Worm (Caenorhabditis elegans) whole organism, mixed stage, embryonic: ENCODE measurements around the gene dyf-13.

Experiments
- M03D4.4 ChIP-seq: sonication (generic microtip); optimal IDR thresholded peaks from 2 replicates; lab custom pipeline; 2017; ENCODE audit warnings: mild to moderate bottlenecking, missing genetic modification characterization, missing compliant biosample characterization
- bed-3 ChIP-seq: fragments of 200-800 bp; sonication (Bioruptor generic); optimal IDR thresholded peaks from 3 replicates; lab custom pipeline; 2018; ENCODE audit warnings: mild to moderate bottlenecking, missing genetic modification characterization, moderate library complexity, missing compliant biosample characterization
- blmp-1 ChIP-seq: fragments of 150-350 bp; optimal IDR thresholded peaks from 2 replicates; lab custom pipeline; 2014; ENCODE audit warnings: missing biosample characterization, missing genetic modification characterization
- ceh-39 ChIP-seq: fragments of 150-350 bp; optimal IDR thresholded peaks from 2 replicates; lab custom pipeline; 2014; ENCODE audit warnings: missing biosample characterization, missing genetic modification characterization
- ceh-43 ChIP-seq: fragments of 200-800 bp; sonication (Bioruptor generic); optimal IDR thresholded peaks from 2 replicates; lab custom pipeline; 2018; ENCODE audit warnings: mild to moderate bottlenecking, missing genetic modification characterization, moderate library complexity, missing compliant biosample characterization
- ceh-83 ChIP-seq: fragments of 200-800 bp; sonication (Bioruptor generic); optimal IDR thresholded peaks from 2 replicates; lab custom pipeline; 2018; ENCODE audit warnings: mild to moderate bottlenecking, missing genetic modification characterization, missing compliant biosample characterization
- ces-1 ChIP-seq: fragments of 150-350 bp; optimal IDR thresholded peaks from 2 replicates; lab custom pipeline; 2014; ENCODE audit warnings: missing biosample characterization, missing genetic modification reagents, missing genetic modification characterization
- cnd-1 ChIP-seq: fragments of 200-800 bp; sonication (Bioruptor generic); optimal IDR thresholded peaks from 2 replicates; lab custom pipeline; 2018; ENCODE audit warnings: mild to moderate bottlenecking, missing genetic modification characterization, missing compliant biosample characterization
- drap-1 ChIP-seq: fragments of 200-800 bp; sonication (Bioruptor generic); optimal IDR thresholded peaks from 3 replicates; lab custom pipeline; 2018; ENCODE audit warnings: mild to moderate bottlenecking, missing genetic modification characterization, missing compliant biosample characterization
- elt-1 ChIP-seq: sonication (generic microtip); optimal IDR thresholded peaks from 2 replicates; lab custom pipeline; 2017; ENCODE audit warnings: missing genetic modification characterization, mild to moderate bottlenecking, missing compliant biosample characterization, antibody characterized with exemption, moderate library complexity, borderline replicate concordance; ENCODE audit not compliant: insufficient read depth
- elt-3 ChIP-seq: fragments of 150-350 bp; optimal IDR thresholded peaks from 2 replicates; lab custom pipeline; 2014; ENCODE audit warnings: missing biosample characterization, missing genetic modification characterization
- flh-1 ChIP-seq: fragments of 200-800 bp; sonication (Bioruptor generic); optimal IDR thresholded peaks from 2 replicates; lab custom pipeline; 2018; ENCODE audit warnings: mild to moderate bottlenecking, missing genetic modification characterization, moderate library complexity, missing compliant biosample characterization
- ham-2 ChIP-seq: fragments of 200-800 bp; sonication (Bioruptor generic); optimal IDR thresholded peaks from 2 replicates; lab custom pipeline; 2018; ENCODE audit warnings: mild to moderate bottlenecking, missing genetic modification characterization, missing compliant biosample characterization
- hlh-1 ChIP-seq: fragments of 150-350 bp; optimal IDR thresholded peaks from 2 replicates; lab custom pipeline; 2014; ENCODE audit warnings: missing biosample characterization, missing genetic modification reagents, missing genetic modification characterization
- lin-13 ChIP-seq: fragments of 150-350 bp; optimal IDR thresholded peaks from 2 replicates; lab custom pipeline; 2014; ENCODE audit warnings: missing biosample characterization, missing genetic modification characterization
- lin-32 ChIP-seq: fragments of 200-800 bp; sonication (Bioruptor generic); optimal IDR thresholded peaks from 2 replicates; lab custom pipeline; 2018; ENCODE audit warnings: mild to moderate bottlenecking, missing genetic modification characterization, missing compliant biosample characterization
- lsy-2 ChIP-seq: fragments of 150-350 bp; optimal IDR thresholded peaks from 2 replicates; lab custom pipeline; 2014; ENCODE audit warnings: missing biosample characterization, missing genetic modification characterization
- mab-5 ChIP-seq: fragments of 150-350 bp; optimal IDR thresholded peaks from 2 replicates; lab custom pipeline; 2014; ENCODE audit warnings: missing biosample characterization, missing genetic modification characterization
- mep-1 ChIP-seq: fragments of 150-350 bp; optimal IDR thresholded peaks from 2 replicates; lab custom pipeline; 2017; ENCODE audit warnings: missing biosample characterization, missing genetic modification reagents, missing genetic modification characterization, inconsistent platforms
- mls-2 ChIP-seq: sonication (generic microtip); optimal IDR thresholded peaks from 2 replicates; lab custom pipeline; 2016; ENCODE audit warnings: mild to moderate bottlenecking, missing genetic modification characterization, moderate library complexity, missing compliant biosample characterization
- nhr-12 ChIP-seq: fragments of 150-350 bp; optimal IDR thresholded peaks from 2 replicates; lab custom pipeline; 2014; ENCODE audit warnings: missing biosample characterization, missing genetic modification characterization
- nhr-2 ChIP-seq: fragments of 150-350 bp; optimal IDR thresholded peaks from 2 replicates; lab custom pipeline; 2014; ENCODE audit warnings: missing biosample characterization, missing genetic modification characterization
- nhr-237 ChIP-seq: fragments of 150-350 bp; optimal IDR thresholded peaks from 2 replicates; lab custom pipeline; 2014; ENCODE audit warnings: missing biosample characterization, missing genetic modification characterization
- nhr-28 ChIP-seq: fragments of 150-350 bp; optimal IDR thresholded peaks from 2 replicates; lab custom pipeline; 2014; ENCODE audit warnings: missing biosample characterization, missing genetic modification characterization
- nhr-76 ChIP-seq: sonication (generic microtip); optimal IDR thresholded peaks from 2 replicates; lab custom pipeline; 2017; ENCODE audit warnings: missing biosample characterization, missing genetic modification characterization
- pha-4 ChIP-seq: fragments of 150-350 bp; optimal IDR thresholded peaks from 2 replicates; lab custom pipeline; 2018; ENCODE audit warnings: missing biosample characterization, missing genetic modification reagents, missing genetic modification characterization
- sem-2 ChIP-seq: fragments of 200-800 bp; sonication (Bioruptor generic); optimal IDR thresholded peaks from 2 replicates; lab custom pipeline; 2018; ENCODE audit warnings: mild to moderate bottlenecking, missing genetic modification characterization, missing compliant biosample characterization
- snpc-4 ChIP-seq: fragments of 150-350 bp; optimal IDR thresholded peaks from 2 replicates; lab custom pipeline; 2014; ENCODE audit warnings: missing biosample characterization, missing genetic modification characterization
- sptf-1 ChIP-seq: sonication (generic microtip); optimal IDR thresholded peaks from 2 replicates; lab custom pipeline; 2017; ENCODE audit warnings: mild to moderate bottlenecking, missing genetic modification characterization, moderate library complexity, missing compliant biosample characterization
- tbx-8 ChIP-seq: fragments of 200-800 bp; sonication (Bioruptor generic); optimal IDR thresholded peaks from 2 replicates; lab custom pipeline; 2018; ENCODE audit warnings: mild to moderate bottlenecking, missing genetic modification characterization, moderate library complexity, missing compliant biosample characterization
- unc-120 ChIP-seq: sonication (generic microtip); optimal IDR thresholded peaks from 2 replicates; lab custom pipeline; 2017; ENCODE audit warnings: missing genetic modification characterization, missing compliant biosample characterization; ENCODE audit not compliant: poor library complexity, severe bottlenecking
- unc-39 ChIP-seq: fragments of 150-350 bp; optimal IDR thresholded peaks from 2 replicates; lab custom pipeline; 2014; ENCODE audit warnings: missing biosample characterization, missing genetic modification characterization
- unc-62 ChIP-seq: fragments of 150-350 bp; optimal IDR thresholded peaks from 2 replicates; lab custom pipeline; 2014; ENCODE audit warnings: missing biosample characterization, missing genetic modification reagents, missing genetic modification characterization
- zip-8 ChIP-seq: fragments of 150-350 bp; optimal IDR thresholded peaks from 2 replicates; lab custom pipeline; 2014; ENCODE audit warnings: missing biosample characterization, missing genetic modification characterization
- ztf-11 ChIP-seq: fragments of 150-350 bp; optimal IDR thresholded peaks from 2 replicates; lab custom pipeline; 2014; ENCODE audit warnings: missing biosample characterization, missing genetic modification characterization

Gene dyf-13

ce11 chrII:7189120-7189519, 18.0 kb upstream of the dyf-13 start, which contains the start of gene E04F6.4:
Gene E04F6.4 (plus strand): TSS chrII:7189420.
- TF ChIP-seq sptf-1 (tag; lab: Kevin White, UChicago) (no peak), mls-2 (tag; lab: Kevin White, UChicago) (no peak), ces-1 (GFP tag; lab: Kevin White, UChicago) (no peak), flh-1 (GFP tag; lab: Kevin White, UChicago) (no peak), drap-1 (GFP tag; lab: Kevin White, UChicago) (no peak), unc-62 (GFP tag; lab: Kevin White, UChicago) (no peak), nhr-2 (tag; lab: Kevin White, UChicago) (no peak), nhr-76 (tag; lab: Kevin White, UChicago) (no peak), lsy-2 (no peak), M03D4.4 (tag; lab: Kevin White, UChicago) (no peak), sem-2 (GFP tag; lab: Kevin White, UChicago) (no peak), tbx-8 (GFP tag; lab: Kevin White, UChicago) (no peak), ham-2 (GFP tag; lab: Kevin White, UChicago) (no peak), ceh-43 (GFP tag; lab: Kevin White, UChicago) (no peak), ceh-39 (tag; lab: Kevin White, UChicago) (no peak), blmp-1 (tag; lab: Kevin White, UChicago) (no peak), pha-4 (no peak), lin-13 (tag; lab: Kevin White, UChicago) (no peak)

DNA sequence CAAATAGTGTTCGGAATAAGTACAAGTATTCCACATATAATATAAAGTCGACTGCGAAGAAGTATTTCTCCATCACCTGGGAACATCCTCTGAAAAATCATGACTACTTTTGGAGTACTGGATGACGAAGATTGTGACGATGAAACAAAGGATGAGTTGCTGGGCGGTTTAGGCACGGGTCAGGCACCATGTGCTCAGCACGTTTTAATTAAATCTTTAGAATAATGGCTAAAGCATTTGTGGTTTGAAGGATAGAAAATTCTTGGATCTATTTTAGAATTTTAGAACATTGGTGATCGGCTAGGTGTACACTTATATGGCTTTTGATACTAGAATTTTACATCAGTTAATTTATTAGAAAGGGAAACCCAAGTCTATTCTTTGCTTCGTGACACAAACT, 16.0 kb upstream of the dyf-13 start, which contains the start of gene C27H5.6:
C27H5.6 (minus strand) TSS at position 101 of the 400 bp plus-strand sequence.
- TF ChIP-seq bed-3, result no peak
- TF ChIP-seq tbx-8 (GFP tag; lab: Kevin White, UChicago), result no peak
- no peak for TF ChIP-seq nhr-12
- TF ChIP-seq flh-1 (GFP tag; lab: Kevin White, UChicago), result no peak
- no peak for TF ChIP-seq mab-5 (tag; lab: Kevin White, UChicago)
- TF ChIP-seq mls-2 (tag; lab: Kevin White, UChicago), result no peak
- TF ChIP-seq ces-1 (GFP tag; lab: Kevin White, UChicago), result no peak
- no peak for TF ChIP-seq ceh-39 (tag; lab: Kevin White, UChicago)
- TF ChIP-seq sptf-1 (tag; lab: Kevin White, UChicago), result no peak
- no peak for TF ChIP-seq cnd-1 (tag; lab: Kevin White, UChicago)
- no peak for TF ChIP-seq ham-2 (GFP tag; lab: Kevin White, UChicago)
- TF ChIP-seq nhr-237 (tag; lab: Kevin White, UChicago), result no peak
- no peak for TF ChIP-seq elt-3 (tag; lab: Kevin White, UChicago)
- no peak for TF ChIP-seq zip-8 (tag; lab: Kevin White, UChicago)
- no peak for TF ChIP-seq sem-2 (GFP tag; lab: Kevin White, UChicago)

ce11 chrII:7186117-7186516, 15.0 kb upstream of the dyf-13 start:
- no peak for TF ChIP-seq zip-8 (tag; lab: Kevin White, UChicago)
- TF ChIP-seq mab-5 (tag; lab: Kevin White, UChicago), result no peak

ce11 chrII:7183493-7184272, 12.5 kb upstream of the dyf-13 start, which contains the start of gene pdl-1:
Gene pdl-1 (plus strand): TSS chrII:7183801.
- TF ChIP-seq sem-2 (GFP tag; lab: Kevin White, UChicago), result peak; percentile 93
- TF ChIP-seq ceh-83 (GFP tag; lab: Kevin White, UChicago), result peak; percentile 98
- peak; percentile 91 for TF ChIP-seq ceh-43 (GFP tag; lab: Kevin White, UChicago)
- TF ChIP-seq pha-4, result peak; percentile 84
- TF ChIP-seq tbx-8 (GFP tag; lab: Kevin White, UChicago), result peak; percentile 78
- peak; percentile 94 for TF ChIP-seq ham-2 (GFP tag; lab: Kevin White, UChicago)
- peak; percentile 55 for TF ChIP-seq lin-13 (tag; lab: Kevin White, UChicago)
- TF ChIP-seq ceh-39 (tag; lab: Kevin White, UChicago), result no peak
- TF ChIP-seq lin-32 (GFP tag; lab: Kevin White, UChicago), result peak; percentile 93
- no peak for TF ChIP-seq ces-1 (GFP tag; lab: Kevin White, UChicago)
- peak; percentile 45 for TF ChIP-seq unc-62 (GFP tag; lab: Kevin White, UChicago)
- TF ChIP-seq M03D4.4 (tag; lab: Kevin White, UChicago), result peak; percentile 96
- peak; percentile 91 for TF ChIP-seq unc-120 (tag; lab: Kevin White, UChicago)
- peak; percentile 98 for TF ChIP-seq drap-1 (GFP tag; lab: Kevin White, UChicago)
- peak; percentile 90 for TF ChIP-seq flh-1 (GFP tag; lab: Kevin White, UChicago)
- peak; percentile 60 for TF ChIP-seq ztf-11 (tag; lab: Kevin White, UChicago)
- TF ChIP-seq zip-8 (tag; lab: Kevin White, UChicago), result no peak
- TF ChIP-seq nhr-2 (tag; lab: Kevin White, UChicago), result no peak
- TF ChIP-seq snpc-4 (tag; lab: Kevin White, UChicago), result no peak
- peak; percentile 21 for TF ChIP-seq nhr-237 (tag; lab: Kevin White, UChicago)
- no peak for TF ChIP-seq mep-1 (tag; lab: Kevin White, UChicago)
- TF ChIP-seq hlh-1 (tag; lab: Kevin White, UChicago), result peak; percentile 74
- peak; percentile 92 for TF ChIP-seq bed-3
- TF ChIP-seq mls-2 (tag; lab: Kevin White, UChicago), result peak; percentile 98
- no peak for TF ChIP-seq elt-3 (tag; lab: Kevin White, UChicago)
- peak; percentile 5 for TF ChIP-seq blmp-1 (tag; lab: Kevin White, UChicago)
- peak; percentile 97 for TF ChIP-seq cnd-1 (tag; lab: Kevin White, UChicago)
- TF ChIP-seq elt-1 (tag; lab: Kevin White, UChicago), result peak; percentile 21
- peak; percentile 12 for TF ChIP-seq lsy-2
- TF ChIP-seq sptf-1 (tag; lab: Kevin White, UChicago), result peak; percentile 97
- peak; percentile 59 for TF ChIP-seq unc-39 (tag; lab: Kevin White, UChicago)
- peak; percentile 43 for TF ChIP-seq nhr-28
- TF ChIP-seq nhr-76 (tag; lab: Kevin White, UChicago), result peak; percentile 67
- TF ChIP-seq mab-5 (tag; lab: Kevin White, UChicago), result peak; percentile 2
- TF ChIP-seq nhr-12, result no peak
- TF ChIP-seq, all 35 proteins: peak for 27
